Worm (Caenorhabditis elegans) whole organism, young adult: ENCODE results near the gene F36F12.3.

Experiments used
- C06A6.2 ChIP-seq: fragments of 200-800 bp; sonication (Bioruptor generic); conservative IDR thresholded peaks from 2 replicates; pipeline ENCODE4 v1.3.6; 2022; ENCODE audit warnings: missing genetic modification characterization, missing compliant biosample characterization
- F33H1.4 ChIP-seq: fragments of 200-800 bp; sonication (Bioruptor generic); IDR thresholded peaks from 2 replicates; pipeline ENCODE4 v1.3.6; 2022; ENCODE audit warnings: missing genetic modification reagents, missing genetic modification characterization, missing compliant biosample characterization
- F52B5.7 ChIP-seq: sonication (generic microtip); optimal IDR thresholded peaks from 2 replicates; lab custom pipeline; 2016; ENCODE audit warnings: mild to moderate bottlenecking, missing genetic modification characterization, missing compliant biosample characterization
- F57C9.4 ChIP-seq: sonication (generic microtip); optimal IDR thresholded peaks from 2 replicates; lab custom pipeline; 2017; ENCODE audit warnings: mild to moderate bottlenecking, missing genetic modification characterization, missing compliant biosample characterization
- K12H6.12 ChIP-seq: fragments of 200-800 bp; sonication (Bioruptor generic); optimal IDR thresholded peaks from 2 replicates; lab custom pipeline; 2018; ENCODE audit warnings: mild to moderate bottlenecking, missing genetic modification characterization, missing compliant biosample characterization
- T07F8.4 ChIP-seq: sonication (generic microtip); optimal IDR thresholded peaks from 2 replicates; lab custom pipeline; 2016; ENCODE audit warnings: mild to moderate bottlenecking, missing genetic modification characterization, moderate library complexity, missing compliant biosample characterization
- Y53F4B.3 ChIP-seq: fragments of 200-800 bp; sonication (Bioruptor generic); IDR thresholded peaks from 2 replicates; pipeline ENCODE4 v1.3.6; 2022; ENCODE audit warnings: missing genetic modification reagents, missing genetic modification characterization, missing compliant biosample characterization
- akir-1 ChIP-seq: fragments of 200-800 bp; sonication (Bioruptor generic); optimal IDR thresholded peaks from 2 replicates; lab custom pipeline; 2018; ENCODE audit warnings: mild to moderate bottlenecking, missing genetic modification characterization, moderate library complexity, missing compliant biosample characterization
- aptf-2 ChIP-seq: fragments of 200-800 bp; sonication (Bioruptor generic); conservative IDR thresholded peaks from 2 replicates; pipeline ENCODE4 v1.3.6; 2022; ENCODE audit warnings: missing genetic modification reagents, missing genetic modification characterization, missing compliant biosample characterization
- bed-2 ChIP-seq: fragments of 200-800 bp; sonication (Bioruptor generic); IDR thresholded peaks from 2 replicates; pipeline ENCODE4 v1.3.6; 2022; ENCODE audit warnings: missing genetic modification reagents, missing genetic modification characterization, missing compliant biosample characterization
- cebp-1 ChIP-seq, 2 experiments: fragments of 200-800 bp in 1 of 2; sonication (Bioruptor generic) in 1 of 2; sonication (generic microtip) in 1 of 2; IDR thresholded peaks in 1 of 2; optimal IDR thresholded peaks in 1 of 2; 2 replicates each; pipeline versions ENCODE4 v1.3.6 to Lab custom; 2017 to 2022; ENCODE audit warnings: missing compliant biosample characterization in 2 of 2, missing genetic modification characterization in 2 of 2, mild to moderate bottlenecking in 1 of 2, missing genetic modification reagents in 1 of 2, moderate library complexity in 1 of 2
- ceh-100 ChIP-seq: fragments of 200-800 bp; sonication (Bioruptor generic); IDR thresholded peaks from 2 replicates; pipeline ENCODE4 v1.3.6; 2022; ENCODE audit warnings: missing genetic modification reagents, missing genetic modification characterization, missing compliant biosample characterization
- ceh-91 ChIP-seq: fragments of 200-800 bp; sonication (Bioruptor generic); IDR thresholded peaks from 2 replicates; pipeline ENCODE4 v1.3.6; 2022; ENCODE audit warnings: missing genetic modification reagents, missing genetic modification characterization, missing compliant biosample characterization
- egl-44 ChIP-seq: fragments of 200-800 bp; sonication (Bioruptor generic); IDR thresholded peaks from 2 replicates; pipeline ENCODE4 v1.3.6; 2022; ENCODE audit warnings: missing genetic modification reagents, missing genetic modification characterization, missing compliant biosample characterization
- egrh-3 ChIP-seq: fragments of 200-800 bp; sonication (Bioruptor generic); IDR thresholded peaks from 2 replicates; pipeline ENCODE4 v1.3.6; 2022; ENCODE audit warnings: missing genetic modification reagents, missing genetic modification characterization, missing compliant biosample characterization
- fkh-3 ChIP-seq: sonication (generic microtip); optimal IDR thresholded peaks from 2 replicates; lab custom pipeline; 2016; ENCODE audit warnings: mild to moderate bottlenecking, missing genetic modification characterization, missing compliant biosample characterization
- him-1 ChIP-seq: sonication (generic microtip); optimal IDR thresholded peaks from 2 replicates; lab custom pipeline; 2016; ENCODE audit warnings: missing genotype, missing genetic modification reagents, missing genetic modification characterization, missing compliant biosample characterization
- hrde-1 ChIP-seq: sonication (generic microtip); optimal IDR thresholded peaks from 2 replicates; lab custom pipeline; 2016; ENCODE audit warnings: missing genetic modification characterization, mild to moderate bottlenecking, missing compliant biosample characterization, moderate library complexity, missing genotype, missing genetic modification reagents, borderline replicate concordance
- lin-26 ChIP-seq: fragments of 200-800 bp; sonication (Bioruptor generic); IDR thresholded peaks from 2 replicates; pipeline ENCODE4 v1.3.6; 2022; ENCODE audit warnings: missing genetic modification reagents, missing genetic modification characterization, missing compliant biosample characterization
- lin-35 ChIP-seq, 3 experiments: fragments of 150-350 bp in 2 of 3; sonication (generic microtip) in 1 of 3; optimal IDR thresholded peaks; 2 replicates each; lab custom pipeline; 2014 to 2018; ENCODE audit warnings: missing biosample characterization in 3 of 3, missing genetic modification characterization in 3 of 3, missing genetic modification reagents in 3 of 3
- lir-1 ChIP-seq: fragments of 200-800 bp; sonication (Bioruptor generic); conservative IDR thresholded peaks from 2 replicates; pipeline ENCODE4 v1.3.6; 2022; ENCODE audit warnings: missing genetic modification reagents, missing genetic modification characterization, missing compliant biosample characterization
- lsy-27 ChIP-seq: sonication (generic microtip); optimal IDR thresholded peaks from 2 replicates; lab custom pipeline; 2017; ENCODE audit warnings: missing genetic modification characterization, mild to moderate bottlenecking, missing compliant biosample characterization, antibody characterized with exemption, missing genotype, borderline replicate concordance; ENCODE audit not compliant: insufficient read depth
- madf-6 ChIP-seq: fragments of 200-800 bp; sonication (Bioruptor generic); IDR thresholded peaks from 2 replicates; pipeline ENCODE4 v1.3.6; 2022; ENCODE audit warnings: missing genetic modification reagents, missing genetic modification characterization, missing compliant biosample characterization
- madf-8 ChIP-seq: fragments of 200-800 bp; sonication (Bioruptor generic); conservative IDR thresholded peaks from 2 replicates; pipeline ENCODE4 v1.3.6; 2022; ENCODE audit warnings: missing genetic modification reagents, missing genetic modification characterization, missing compliant biosample characterization
- mxl-1 ChIP-seq: sonication (generic microtip); optimal IDR thresholded peaks from 2 replicates; lab custom pipeline; 2016; ENCODE audit warnings: missing genetic modification characterization, missing compliant biosample characterization
- nfyb-1 ChIP-seq: fragments of 200-800 bp; sonication (Bioruptor generic); IDR thresholded peaks from 2 replicates; pipeline ENCODE4 v1.3.6; 2022; ENCODE audit warnings: missing genetic modification reagents, missing genetic modification characterization, missing compliant biosample characterization
- nhr-80 ChIP-seq: sonication (generic microtip); optimal IDR thresholded peaks from 2 replicates; lab custom pipeline; 2016; ENCODE audit warnings: missing genetic modification characterization, missing compliant biosample characterization
- snpc-1.1 ChIP-seq: sonication (generic microtip); optimal IDR thresholded peaks from 2 replicates; lab custom pipeline; 2017; ENCODE audit warnings: missing genetic modification characterization, mild to moderate bottlenecking, missing compliant biosample characterization, antibody characterized with exemption, moderate library complexity, missing genotype, missing genetic modification reagents; ENCODE audit not compliant: insufficient read depth
- snpc-4 ChIP-seq, 5 experiments: fragments of 150-350 bp in 1 of 5; sonication (generic microtip) in 4 of 5; optimal IDR thresholded peaks; 2 replicates each; lab custom pipeline; 2014 to 2018; ENCODE audit warnings: missing genetic modification characterization in 5 of 5, missing biosample characterization in 3 of 5, antibody characterized with exemption in 2 of 5, mild to moderate bottlenecking in 2 of 5, missing compliant biosample characterization in 2 of 5, missing genotype in 2 of 5, moderate library complexity in 2 of 5, missing genetic modification reagents in 1 of 5
- tbp1 ChIP-seq: fragments of 200-800 bp; sonication (Bioruptor generic); optimal IDR thresholded peaks from 2 replicates; lab custom pipeline; 2018; ENCODE audit warnings: mild to moderate bottlenecking, missing genetic modification characterization, missing compliant biosample characterization
- zfh-2 ChIP-seq: fragments of 200-800 bp; sonication (Bioruptor generic); conservative IDR thresholded peaks from 2 replicates; pipeline ENCODE4 v1.3.6; 2022; ENCODE audit warnings: missing genetic modification reagents, missing genetic modification characterization, missing compliant biosample characterization
- ztf-3 ChIP-seq: fragments of 200-800 bp; sonication (Bioruptor generic); optimal IDR thresholded peaks from 2 replicates; lab custom pipeline; 2018; ENCODE audit warnings: mild to moderate bottlenecking, missing genetic modification characterization, missing compliant biosample characterization
- ztf-6 ChIP-seq: fragments of 200-800 bp; sonication (Bioruptor generic); IDR thresholded peaks from 2 replicates; pipeline ENCODE4 v1.3.6; 2022; ENCODE audit warnings: missing genetic modification reagents, missing genetic modification characterization, missing compliant biosample characterization

Gene F36F12.3

DNA sequence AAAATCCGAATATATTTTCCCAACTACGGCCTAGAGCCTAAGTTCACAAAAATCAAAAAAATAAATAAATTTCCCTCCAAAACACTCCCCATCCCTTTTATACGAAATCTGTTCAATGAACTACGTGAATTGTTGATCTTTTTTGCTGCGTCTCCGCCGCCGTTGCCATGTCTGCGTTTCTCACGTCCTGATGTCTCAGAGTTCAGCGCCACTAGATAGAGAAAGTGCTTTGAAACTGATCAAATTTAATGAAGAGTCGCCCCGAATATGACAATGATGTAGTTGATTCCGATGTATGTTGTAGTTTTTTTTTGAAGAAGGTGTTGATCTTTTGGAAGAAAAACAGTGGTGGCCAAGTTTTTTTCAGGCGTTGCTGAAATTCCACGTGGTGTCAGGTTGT lies 31.3 kb upstream of the F36F12.3 start:
- TF ChIP-seq snpc-4 (GFP tag; optimal IDR thresholded peaks at IDR 0.05; lab: Kevin White, UChicago) (no peak), snpc-4 (tag; optimal IDR thresholded peaks at IDR 0.05; lab: Kevin White, UChicago) (no peak), akir-1 (GFP tag; lab: Kevin White, UChicago) (no peak), T07F8.4 (tag; lab: Kevin White, UChicago) (no peak), mxl-1 (tag; lab: Kevin White, UChicago) (no peak), bed-2 (GFP tag; lab: Robert Waterston, UW) (no peak), F33H1.4 (GFP tag; lab: Robert Waterston, UW) (no peak), F57C9.4 (tag; lab: Kevin White, UChicago) (no peak), K12H6.12 (tag; lab: Kevin White, UChicago) (no peak), cebp-1 (GFP tag; IDR thresholded peaks at IDR 0.05; lab: Robert Waterston, UW) (no peak), cebp-1 (tag; optimal IDR thresholded peaks at IDR 0.05; lab: Kevin White, UChicago) (no peak), madf-6 (GFP tag; lab: Robert Waterston, UW) (no peak), egl-44 (GFP tag; lab: Robert Waterston, UW) (no peak), zfh-2 (GFP tag; lab: Robert Waterston, UW) (no peak), egrh-3 (no peak), nfyb-1 (no peak), F52B5.7 (tag; lab: Kevin White, UChicago) (no peak), madf-8 (GFP tag; lab: Robert Waterston, UW) (no peak), C06A6.2 (GFP tag; lab: Robert Waterston, UW) (no peak), lin-35 (GFP tag; optimal IDR thresholded peaks at IDR 0.05; lab: Kevin White, UChicago) (no peak), lir-1 (GFP tag; lab: Robert Waterston, UW) (no peak)

DNA sequence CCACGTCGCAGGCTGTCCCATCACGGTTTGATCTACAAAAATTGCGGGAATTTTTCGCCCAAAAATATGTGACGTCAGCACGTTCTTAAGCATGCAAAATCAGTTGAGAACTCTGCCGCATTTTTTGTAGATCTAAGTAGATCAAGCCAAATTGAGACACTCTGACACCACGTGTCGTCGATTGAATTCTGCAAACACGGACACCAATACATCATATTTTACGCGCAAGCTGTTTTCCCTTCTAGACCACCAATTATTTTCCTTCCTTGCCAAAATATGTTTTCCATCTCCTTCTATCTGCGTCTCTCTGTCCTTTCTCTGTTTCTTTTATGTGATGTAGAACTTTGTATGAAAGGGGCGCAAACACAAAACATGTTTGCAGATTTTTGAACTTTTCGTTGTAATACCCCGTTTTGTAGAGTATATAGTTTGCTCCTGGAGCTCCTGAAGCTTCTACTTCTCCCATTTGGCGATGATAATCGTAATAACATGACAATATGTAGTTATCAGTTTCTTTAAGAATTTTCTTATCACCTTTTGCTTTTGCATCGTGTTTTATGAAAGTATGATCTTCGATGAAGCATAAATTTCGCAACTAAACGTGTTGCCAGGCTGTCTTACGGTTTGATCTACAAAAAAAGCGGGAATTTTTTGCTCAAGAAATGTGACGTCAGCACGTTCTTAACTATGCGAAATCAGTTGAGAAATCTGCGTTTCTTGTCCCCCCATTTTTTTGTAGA lies 29.7 kb upstream of the F36F12.3 start:
- TF ChIP-seq him-1 (no peak), aptf-2 (GFP tag; lab: Robert Waterston, UW) (no peak), ceh-100 (GFP tag; lab: Robert Waterston, UW) (no peak), tbp1 (GFP tag; lab: Kevin White, UChicago) (no peak), Y53F4B.3 (GFP tag; lab: Robert Waterston, UW) (no peak), cebp-1 (GFP tag; IDR thresholded peaks at IDR 0.05; lab: Robert Waterston, UW) (no peak; the same call in 1 of the 2 replicates), cebp-1 (tag; optimal IDR thresholded peaks at IDR 0.05; lab: Kevin White, UChicago) (peak; percentile 61), lin-26 (no peak), nhr-80 (tag; lab: Kevin White, UChicago) (peak; percentile 60), ztf-6 (GFP tag; lab: Robert Waterston, UW) (no peak), snpc-1.1 (tag; lab: Kevin White, UChicago) (no peak), lsy-27 (no peak), hrde-1 (tag; lab: Kevin White, UChicago) (no peak), egrh-3 (no peak), ztf-3 (GFP tag; lab: Kevin White, UChicago) (no peak), F52B5.7 (tag; lab: Kevin White, UChicago) (no peak), fkh-3 (tag; lab: Kevin White, UChicago) (no peak)

DNA sequence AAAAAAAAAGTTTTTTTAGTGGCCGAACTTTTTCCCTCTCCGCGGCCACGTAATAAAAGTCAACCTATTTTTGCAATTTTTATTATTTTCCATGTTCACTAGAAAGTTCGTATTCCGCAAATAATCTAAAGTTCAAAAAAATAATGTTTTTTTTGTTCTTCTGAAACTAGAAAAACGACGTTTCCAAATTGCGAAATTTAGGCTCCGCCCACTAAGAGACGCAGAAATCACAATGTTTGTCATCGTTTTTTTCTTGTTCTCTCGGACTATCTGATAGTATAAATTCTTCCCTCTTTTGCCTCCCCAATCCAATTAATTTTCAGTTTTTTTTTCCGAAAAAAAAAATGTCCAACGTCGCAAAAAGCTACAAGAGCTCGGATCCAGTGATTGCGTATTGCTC lies 28.3 kb upstream of the F36F12.3 start, which contains the start of gene comt-3:
comt-3 (plus strand) TSS at position 214 of the 400 bp plus-strand sequence.
- TF ChIP-seq cebp-1 (GFP tag; IDR thresholded peaks at IDR 0.05; lab: Robert Waterston, UW) (peak; percentile 79; the same call in 1 of the 2 replicates), cebp-1 (tag; optimal IDR thresholded peaks at IDR 0.05; lab: Kevin White, UChicago) (peak; percentile 89), ceh-91 (GFP tag; lab: Robert Waterston, UW) (no peak)
- TF ChIP-seq, all 124 proteins: peak for 1
